Worm (Caenorhabditis elegans) whole organism, midembryonic: Measurements from ENCODE around the gene glr-7.

Source experiments
- ref-1 ChIP-seq: fragments of 200-800 bp; sonication (Bioruptor generic); conservative IDR thresholded peaks from 2 replicates; pipeline ENCODE4 v1.3.6; 2022; ENCODE audit warnings: missing genetic modification reagents, missing genetic modification characterization, missing compliant biosample characterization
- ztf-29 ChIP-seq: fragments of 200-800 bp; sonication (Bioruptor generic); IDR thresholded peaks from 2 replicates; pipeline ENCODE4 v1.3.6; 2022; ENCODE audit warnings: missing genetic modification reagents, missing genetic modification characterization, missing compliant biosample characterization

ce11 chrX:2461742-2462141, 42.1 kb upstream of the glr-7 start:
- TF ChIP-seq ztf-29 (GFP tag; lab: Robert Waterston, UW): no peak
- TF ChIP-seq ref-1 (GFP tag; lab: Robert Waterston, UW): no peak
